Worm (Caenorhabditis elegans): Measurements from ENCODE around the gene sup-35.
A peak's percentile ranks its signal among the peaks of the same experiment; 100 is the strongest.

The sup-35 gene

ce11 chrIII:11149254-11149876, 30.3 kb upstream of the sup-35 start:
- TF ChIP-seq nhr-11 (tag; optimal IDR thresholded peaks at IDR 0.05), result no peak
- no peak for TF ChIP-seq fos-1 (tag; optimal IDR thresholded peaks at IDR 0.05)
- no peak for TF ChIP-seq ZK546.5 (tag; optimal IDR thresholded peaks at IDR 0.05)
- no peak for TF ChIP-seq zag-1 (tag; optimal IDR thresholded peaks at IDR 0.05)
- no peak for TF ChIP-seq lin-13 (GFP tag; optimal IDR thresholded peaks at IDR 0.05)
- no peak for TF ChIP-seq F13H6.1 (tag; optimal IDR thresholded peaks at IDR 0.05)
- no peak for TF ChIP-seq Y55F3AM.14 (GFP tag; optimal IDR thresholded peaks at IDR 0.05)
- TF ChIP-seq unc-55 (GFP tag; optimal IDR thresholded peaks at IDR 0.05), result no peak
- no peak for TF ChIP-seq unc-39 (tag; optimal IDR thresholded peaks at IDR 0.05)
- no peak for TF ChIP-seq elt-3 (tag; optimal IDR thresholded peaks at IDR 0.05)
- no peak for TF ChIP-seq elt-1 (tag; optimal IDR thresholded peaks at IDR 0.05)
- no peak for TF ChIP-seq peb-1 (tag; optimal IDR thresholded peaks at IDR 0.05)
- TF ChIP-seq nhr-237 (tag; optimal IDR thresholded peaks at IDR 0.05), result no peak

ce11 chrIII:11142908-11143307, 23.9 kb upstream of the sup-35 start:
- no peak for TF ChIP-seq fos-1 (tag; optimal IDR thresholded peaks at IDR 0.05)
- no peak for TF ChIP-seq nhr-237 (tag; optimal IDR thresholded peaks at IDR 0.05)
- no peak for TF ChIP-seq nhr-6 (tag; optimal IDR thresholded peaks at IDR 0.05)
- TF ChIP-seq Y55F3AM.14 (GFP tag; optimal IDR thresholded peaks at IDR 0.05), result no peak
- no peak for TF ChIP-seq aly-2 (tag; optimal IDR thresholded peaks at IDR 0.05)
- TF ChIP-seq lin-39 (tag; optimal IDR thresholded peaks at IDR 0.05), result no peak
- no peak for TF ChIP-seq snpc-4 (tag; optimal IDR thresholded peaks at IDR 0.05)
- TF ChIP-seq skn-1 (tag; optimal IDR thresholded peaks at IDR 0.05), result no peak
- TF ChIP-seq ztf-4 (tag; optimal IDR thresholded peaks at IDR 0.05), result no peak
- TF ChIP-seq sma-3 (GFP tag; optimal IDR thresholded peaks at IDR 0.05), result no peak
- TF ChIP-seq ceh-82 (tag; optimal IDR thresholded peaks at IDR 0.05), result no peak
- TF ChIP-seq sem-4 (tag; optimal IDR thresholded peaks at IDR 0.05), result no peak
- TF ChIP-seq nhr-11 (tag; optimal IDR thresholded peaks at IDR 0.05), result no peak
- no peak for TF ChIP-seq peb-1 (tag; optimal IDR thresholded peaks at IDR 0.05)
- TF ChIP-seq elt-3 (tag; optimal IDR thresholded peaks at IDR 0.05), result no peak
- TF ChIP-seq ceh-16 (tag; optimal IDR thresholded peaks at IDR 0.05), result no peak

- TF ChIP-seq nhr-10 (tag; optimal IDR thresholded peaks at IDR 0.05), result no peak
- peak; percentile 86 for TF ChIP-seq nhr-129 (tag; optimal IDR thresholded peaks at IDR 0.05)
- TF ChIP-seq C34F6.9 (tag; optimal IDR thresholded peaks at IDR 0.05), result peak; percentile 85
- TF ChIP-seq ama-1 (optimal IDR thresholded peaks at IDR 0.05), result no peak
- no peak for TF ChIP-seq ztf-11 (tag; optimal IDR thresholded peaks at IDR 0.05)
- peak; percentile 48 to 88 for TF ChIP-seq lsy-2 (tag; optimal IDR thresholded peaks at IDR 0.05)
- TF ChIP-seq ZK546.5 (tag; optimal IDR thresholded peaks at IDR 0.05), result peak; percentile 4
- TF ChIP-seq snpc-4 (tag; optimal IDR thresholded peaks at IDR 0.05), result peak; percentile 82
- TF ChIP-seq F13H6.1 (tag; optimal IDR thresholded peaks at IDR 0.05), result peak; percentile 66
- TF ChIP-seq crh-2 (tag; optimal IDR thresholded peaks at IDR 0.05), result peak; percentile 84
- TF ChIP-seq R02D3.7 (tag; optimal IDR thresholded peaks at IDR 0.05), result no peak
- peak; percentile 26 for TF ChIP-seq ztf-4 (tag; optimal IDR thresholded peaks at IDR 0.05)
- peak; percentile 86 for TF ChIP-seq sma-3 (GFP tag; optimal IDR thresholded peaks at IDR 0.05)
- TF ChIP-seq lin-13 (GFP tag; optimal IDR thresholded peaks at IDR 0.05), result peak; percentile 93
- TF ChIP-seq blmp-1 (tag; optimal IDR thresholded peaks at IDR 0.05; ENCODE audit: insufficient read depth), result peak; percentile 24
- no peak for TF ChIP-seq peb-1 (tag; optimal IDR thresholded peaks at IDR 0.05)
- TF ChIP-seq alr-1 (tag; optimal IDR thresholded peaks at IDR 0.05), result no peak
- TF ChIP-seq nhr-23 (tag; optimal IDR thresholded peaks at IDR 0.05), result no peak
- TF ChIP-seq Y55F3AM.14 (GFP tag; optimal IDR thresholded peaks at IDR 0.05), result peak; percentile 16
- TF ChIP-seq mab-5 (tag; optimal IDR thresholded peaks at IDR 0.05), result no peak
- TF ChIP-seq nhr-25 (tag; optimal IDR thresholded peaks at IDR 0.05), result peak; percentile 69
- TF ChIP-seq sma-9 (GFP tag; optimal IDR thresholded peaks at IDR 0.05), result no peak
- TF ChIP-seq sma-9 (tag; optimal IDR thresholded peaks at IDR 0.05), result no peak
- no peak for TF ChIP-seq zag-1 (tag; optimal IDR thresholded peaks at IDR 0.05)
- peak; percentile 46 for TF ChIP-seq nhr-21 (tag; optimal IDR thresholded peaks at IDR 0.05)
- peak; percentile 36 for TF ChIP-seq nhr-6 (tag; optimal IDR thresholded peaks at IDR 0.05)
- TF ChIP-seq sem-4 (tag; optimal IDR thresholded peaks at IDR 0.05), result peak; percentile 18
- TF ChIP-seq lin-11 (tag; optimal IDR thresholded peaks at IDR 0.05), result peak; percentile 75
- TF ChIP-seq unc-55 (GFP tag; optimal IDR thresholded peaks at IDR 0.05), result peak; percentile 94
- TF ChIP-seq nhr-11 (tag; optimal IDR thresholded peaks at IDR 0.05), result no peak
- TF ChIP-seq fos-1 (tag; optimal IDR thresholded peaks at IDR 0.05), result peak; percentile 71
- TF ChIP-seq dmd-4 (tag; optimal IDR thresholded peaks at IDR 0.05), result no peak
- TF ChIP-seq unc-62 (GFP tag; optimal IDR thresholded peaks at IDR 0.05), result no peak
- peak; percentile 92 for TF ChIP-seq gmeb-1 (tag; optimal IDR thresholded peaks at IDR 0.05)
- no peak for TF ChIP-seq nhr-237 (tag; optimal IDR thresholded peaks at IDR 0.05)
- TF ChIP-seq ceh-82 (tag; optimal IDR thresholded peaks at IDR 0.05), result peak; percentile 62
- TF ChIP-seq nhr-12 (tag; optimal IDR thresholded peaks at IDR 0.05), result no peak
Measured at ce11 chrIII:11141791-11142490, 22.9 kb upstream of the sup-35 start, which contains the start of the genes Y47D3A.1 and pola-1. TSS of gene Y47D3A.1 (minus strand) at chrIII:11141841. TSS of gene pola-1 (plus strand) at chrIII:11142448.
